Worm (Caenorhabditis elegans): Measurements from ENCODE around the gene kvs-2.

DNA sequence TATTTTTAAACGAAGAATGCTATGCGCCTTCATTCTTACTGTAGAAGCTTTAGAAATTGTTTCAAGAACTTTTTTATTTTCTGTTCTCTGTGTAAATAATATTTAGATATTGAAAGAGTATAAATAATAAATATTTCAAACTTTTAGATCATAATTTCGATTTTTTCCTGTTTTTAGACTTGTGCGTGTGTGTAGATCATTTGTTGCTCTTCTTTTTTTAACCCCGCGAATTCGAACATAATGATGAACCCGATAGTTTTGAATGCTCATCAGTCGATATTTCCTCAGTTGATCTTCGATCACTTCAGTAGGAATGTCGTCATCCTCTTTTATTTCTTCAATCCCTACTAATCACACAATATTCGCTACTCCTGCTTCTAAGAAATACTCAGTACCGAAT, 38.6 kb upstream of the kvs-2 start, which contains the start of gene T21C9.13:
- TF ChIP-seq nhr-77 (tag; optimal IDR thresholded peaks at IDR 0.05), result no peak
- no peak for TF ChIP-seq nhr-23 (tag; optimal IDR thresholded peaks at IDR 0.05)
- no peak for TF ChIP-seq ceh-28 (tag; optimal IDR thresholded peaks at IDR 0.05)
- no peak for TF ChIP-seq pqm-1 (tag; optimal IDR thresholded peaks at IDR 0.05)
- TF ChIP-seq sea-2 (GFP tag; optimal IDR thresholded peaks at IDR 0.05), result no peak
- no peak for TF ChIP-seq unc-62 (GFP tag; optimal IDR thresholded peaks at IDR 0.05)

Data from whole organism, L3 larva.